Fruit fly (Drosophila melanogaster) whole organism, embryonic: ENCODE data around the gene bol.
A peak's percentile ranks its signal among the peaks of the same experiment; 100 is the strongest.

ENCODE experiments used
- BtbVII ChIP-seq: fragments of 200-800 bp; sonication (Bioruptor generic); optimal IDR thresholded peaks from 3 replicates; lab custom pipeline; 2017; ENCODE audit warnings: missing biosample characterization, mild to moderate bottlenecking, missing genetic modification characterization
- CG10543 ChIP-seq: fragments of 200-800 bp; sonication (Bioruptor generic); optimal IDR thresholded peaks from 3 replicates; lab custom pipeline; 2017; ENCODE audit warnings: missing biosample characterization, mild to moderate bottlenecking, missing genetic modification characterization, moderate library complexity
- CG12219 ChIP-seq: fragments of 200-800 bp; sonication (Bioruptor generic); optimal IDR thresholded peaks from 3 replicates; lab custom pipeline; 2018; ENCODE audit warnings: missing biosample characterization, mild to moderate bottlenecking, missing genetic modification characterization
- CG12659 ChIP-seq: fragments of 200-800 bp; sonication (Bioruptor generic); optimal IDR thresholded peaks from 3 replicates; lab custom pipeline; 2017; ENCODE audit warnings: mild to moderate bottlenecking, missing biosample characterization, missing genetic modification reagents, missing genetic modification characterization
- CG13123 ChIP-seq: fragments of 200-800 bp; sonication (Bioruptor generic); optimal IDR thresholded peaks from 2 replicates; lab custom pipeline; 2016; ENCODE audit warnings: missing biosample characterization, missing genetic modification characterization
- CG16779 ChIP-seq: fragments of 200-800 bp; sonication (Bioruptor generic); IDR thresholded peaks from 2 replicates; pipeline ENCODE4 v1.3.6; 2022; ENCODE audit warnings: missing biosample characterization, missing genetic modification characterization
- CG17802 ChIP-seq: fragments of 200-800 bp; sonication (Bioruptor generic); optimal IDR thresholded peaks from 2 replicates; lab custom pipeline; 2018; ENCODE audit warnings: missing biosample characterization, mild to moderate bottlenecking, missing genetic modification characterization, moderate library complexity
- CG17912 ChIP-seq: fragments of 200-800 bp; sonication (Bioruptor generic); optimal IDR thresholded peaks from 2 replicates; lab custom pipeline; 2018; ENCODE audit warnings: missing biosample characterization, mild to moderate bottlenecking, missing genetic modification characterization
- CG2199 ChIP-seq: fragments of 200-800 bp; sonication (Bioruptor generic); IDR thresholded peaks from 3 replicates; pipeline ENCODE4 v1.3.6; 2022; ENCODE audit warnings: missing biosample characterization, missing genetic modification characterization
- CG2712 ChIP-seq: fragments of 200-800 bp; optimal IDR thresholded peaks from 3 replicates; lab custom pipeline; 2019; ENCODE audit warnings: missing biosample characterization, mild to moderate bottlenecking, missing genetic modification characterization, moderate library complexity
- CG2889 ChIP-seq: fragments of 200-800 bp; sonication (Bioruptor generic); IDR thresholded peaks from 3 replicates; pipeline ENCODE4 v1.3.6; 2022; ENCODE audit warnings: missing biosample characterization, missing genetic modification characterization
- CG6254 ChIP-seq: fragments of 200-800 bp; sonication (Bioruptor generic); optimal IDR thresholded peaks from 3 replicates; lab custom pipeline; 2017; ENCODE audit warnings: mild to moderate bottlenecking, missing biosample characterization, missing genetic modification reagents, missing genetic modification characterization
- CG8281 ChIP-seq: fragments of 200-800 bp; sonication (Bioruptor generic); optimal IDR thresholded peaks from 2 replicates; lab custom pipeline; 2018; ENCODE audit warnings: missing biosample characterization, mild to moderate bottlenecking, missing genetic modification characterization, moderate library complexity
- Elba2 ChIP-seq: fragments of 200-800 bp; sonication (Bioruptor generic); optimal IDR thresholded peaks from 3 replicates; lab custom pipeline; 2016; ENCODE audit warnings: missing biosample characterization, missing genetic modification characterization
- GATAe ChIP-seq: fragments of 200-800 bp; sonication (Bioruptor generic); conservative IDR thresholded peaks from 2 replicates; pipeline ENCODE4 v1.3.6; 2022; ENCODE audit warnings: missing biosample characterization, missing genetic modification characterization
- Nf-YB ChIP-seq: fragments of 200-800 bp; sonication (Bioruptor generic); optimal IDR thresholded peaks from 3 replicates; lab custom pipeline; 2019; ENCODE audit warnings: missing biosample characterization, mild to moderate bottlenecking, missing genetic modification characterization, moderate library complexity
- Nf-YC ChIP-seq: fragments of 200-800 bp; optimal IDR thresholded peaks from 3 replicates; lab custom pipeline; 2019; ENCODE audit warnings: missing biosample characterization, mild to moderate bottlenecking, missing genetic modification characterization, moderate library complexity
- Ptx1 ChIP-seq: fragments of 200-800 bp; sonication (Bioruptor generic); IDR thresholded peaks from 2 replicates; pipeline ENCODE4 v1.3.6; 2022; ENCODE audit warnings: missing biosample characterization, missing genetic modification characterization
- ac ChIP-seq: fragments of 200-800 bp; sonication (Bioruptor generic); optimal IDR thresholded peaks from 3 replicates; lab custom pipeline; 2017; ENCODE audit warnings: missing biosample characterization, mild to moderate bottlenecking, missing genetic modification characterization
- chinmo ChIP-seq: fragments of 200-800 bp; sonication (Bioruptor generic); IDR thresholded peaks from 4 replicates; pipeline ENCODE4 v1.3.6; 2022; ENCODE audit warnings: missing biosample characterization, missing genetic modification characterization; ENCODE audit not compliant: partially characterized antibody
- ci ChIP-seq: fragments of 200-800 bp; sonication (Bioruptor generic); IDR thresholded peaks from 3 replicates; pipeline ENCODE4 v1.3.6; 2022; ENCODE audit warnings: missing biosample characterization, missing genetic modification characterization
- crol ChIP-seq: fragments of 200-800 bp; sonication (Bioruptor generic); IDR thresholded peaks from 2 replicates; pipeline ENCODE4 v1.3.6; 2022; ENCODE audit warnings: missing biosample characterization, missing genetic modification characterization
- exex ChIP-seq: fragments of 200-800 bp; sonication (Bioruptor generic); optimal IDR thresholded peaks from 4 replicates; lab custom pipeline; 2018; ENCODE audit warnings: missing biosample characterization, mild to moderate bottlenecking, missing genetic modification characterization, moderate library complexity
- grn ChIP-seq: fragments of 200-800 bp; sonication (Bioruptor generic); optimal IDR thresholded peaks from 3 replicates; lab custom pipeline; 2017; ENCODE audit warnings: missing biosample characterization, missing genetic modification characterization
- ham ChIP-seq: fragments of 200-800 bp; sonication (Bioruptor generic); IDR thresholded peaks from 2 replicates; pipeline ENCODE4 v1.3.6; 2022; ENCODE audit warnings: missing biosample characterization, missing genetic modification characterization
- lab ChIP-seq: fragments of 200-800 bp; sonication (Bioruptor generic); optimal IDR thresholded peaks from 3 replicates; lab custom pipeline; 2017; ENCODE audit warnings: missing biosample characterization, missing genetic modification characterization, mild to moderate bottlenecking, moderate library complexity, missing genetic modification reagents
- mirr ChIP-seq: fragments of 200-800 bp; sonication (Bioruptor generic); optimal IDR thresholded peaks from 3 replicates; lab custom pipeline; 2018; ENCODE audit warnings: missing biosample characterization, mild to moderate bottlenecking, missing genetic modification characterization
- pan ChIP-seq, 4 experiments: fragments of >200 bp in 3 of 4; fragments of 200-800 bp in 1 of 4; sonication (Bioruptor generic) in 1 of 4; optimal IDR thresholded peaks in 3 of 4; IDR thresholded peaks in 1 of 4; 2 replicates each; pipeline versions ENCODE4 v1.3.6 to Lab custom; 2017 to 2022; ENCODE audit warnings: missing biosample characterization in 2 of 4, missing genetic modification characterization in 2 of 4, mixed read lengths in 1 of 4
- pita ChIP-seq: fragments of 200-800 bp; sonication (Bioruptor generic); optimal IDR thresholded peaks from 2 replicates; lab custom pipeline; 2017; ENCODE audit warnings: missing biosample characterization, mild to moderate bottlenecking, missing genetic modification characterization
- salm ChIP-seq: fragments of 200-800 bp; sonication (Bioruptor generic); optimal IDR thresholded peaks from 2 replicates; lab custom pipeline; 2018; ENCODE audit warnings: missing biosample characterization, mild to moderate bottlenecking, missing genetic modification characterization
- sd ChIP-seq: fragments of 200-800 bp; sonication (Bioruptor generic); optimal IDR thresholded peaks from 3 replicates; lab custom pipeline; 2018; ENCODE audit warnings: missing biosample characterization, mild to moderate bottlenecking, missing genetic modification characterization, moderate library complexity
- sob ChIP-seq: fragments of 200-800 bp; sonication (Bioruptor generic); IDR thresholded peaks from 2 replicates; pipeline ENCODE4 v1.3.6; 2022; ENCODE audit warnings: missing biosample characterization, missing genetic modification characterization
- sr ChIP-seq: fragments of 200-800 bp; sonication (Bioruptor generic); IDR thresholded peaks from 3 replicates; pipeline ENCODE4 v1.3.6; 2022; ENCODE audit warnings: missing biosample characterization, missing genetic modification characterization
- sug ChIP-seq: fragments of 200-800 bp; optimal IDR thresholded peaks from 2 replicates; lab custom pipeline; 2019; ENCODE audit warnings: missing biosample characterization, mild to moderate bottlenecking, missing genetic modification characterization, moderate library complexity
- toy ChIP-seq: fragments of 200-800 bp; sonication (Bioruptor generic); IDR thresholded peaks from 2 replicates; pipeline ENCODE4 v1.3.6; 2022; ENCODE audit warnings: missing biosample characterization, missing genetic modification characterization
- vfl ChIP-seq: fragments of 200-800 bp; sonication (Bioruptor generic); optimal IDR thresholded peaks from 2 replicates; lab custom pipeline; 2016; ENCODE audit warnings: missing biosample characterization, missing genetic modification characterization
- vnd ChIP-seq: fragments of 200-800 bp; sonication (Bioruptor generic); IDR thresholded peaks from 3 replicates; pipeline ENCODE4 v1.3.6; 2022; ENCODE audit warnings: missing biosample characterization, missing genetic modification characterization; ENCODE audit not compliant: partially characterized antibody
- vvl ChIP-seq: fragments of 200-800 bp; sonication (Bioruptor generic); IDR thresholded peaks from 2 replicates; pipeline ENCODE4 v1.3.6; 2022; ENCODE audit warnings: missing biosample characterization, missing genetic modification characterization

Gene bol

DNA sequence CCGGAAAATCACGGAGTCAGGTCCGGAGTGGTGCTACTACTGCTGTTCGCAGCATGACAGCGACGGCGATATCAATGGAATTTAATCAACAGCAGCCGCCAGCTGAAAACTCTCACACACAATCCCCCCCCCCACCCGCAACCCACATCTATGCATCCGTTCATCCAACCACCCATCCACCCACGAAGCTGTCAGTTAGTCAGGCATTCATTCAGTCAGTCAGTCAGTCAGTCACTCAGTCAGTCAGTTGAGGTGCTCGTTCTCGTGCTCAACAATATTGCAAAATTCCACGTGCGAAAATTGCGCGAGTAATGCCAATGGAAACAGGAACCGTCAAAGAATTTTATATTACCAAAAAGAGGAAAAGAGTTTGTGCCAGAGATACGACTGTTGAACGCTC lies 18.6 kb downstream of the bol start:
- TF ChIP-seq pita (GFP tag; lab: Kevin White, UChicago) (no peak), vfl (GFP tag; lab: Kevin White, UChicago) (no peak), ac (GFP tag; lab: Kevin White, UChicago) (no peak), CG12659 (GFP tag; lab: Kevin White, UChicago) (no peak), Elba2 (GFP tag; lab: Kevin White, UChicago) (no peak), CG12219 (no peak), vnd (GFP tag; lab: Robert Waterston, UW) (no peak), crol (GFP tag; lab: Robert Waterston, UW) (peak; percentile 41; the same call in 1 of the 2 replicates), salm (tag; lab: Kevin White, UChicago) (no peak), CG17802 (tag; lab: Kevin White, UChicago) (no peak), toy (no peak), CG8281 (tag; lab: Kevin White, UChicago) (peak; percentile 95), ham (GFP tag; lab: Robert Waterston, UW) (no peak), Ptx1 (GFP tag; lab: Robert Waterston, UW) (0 out of 2 replicates have a peak, but pooled peaks have one; percentile 8)
- TF ChIP-seq, all 482 proteins: peak for 3

- peak; percentile 37 for TF ChIP-seq Nf-YC (tag; lab: Kevin White, UChicago)
- TF ChIP-seq CG2712 (tag; lab: Kevin White, UChicago): no peak
- TF ChIP-seq lab (GFP tag; lab: Kevin White, UChicago): peak; percentile 69
- TF ChIP-seq ci (GFP tag; lab: Robert Waterston, UW): peak; percentile 27; the same call in 2 of the 3 replicates
- TF ChIP-seq exex (tag; lab: Kevin White, UChicago): peak; percentile 65
- peak; percentile 40 for TF ChIP-seq Nf-YB (GFP tag; lab: Kevin White, UChicago)
- TF ChIP-seq BtbVII (GFP tag; lab: Kevin White, UChicago): no peak
- TF ChIP-seq mirr (GFP tag; lab: Kevin White, UChicago): peak; percentile 42
- peak; percentile 11 for TF ChIP-seq CG10543 (GFP tag; lab: Kevin White, UChicago)
- TF ChIP-seq CG17912 (GFP tag; lab: Kevin White, UChicago): no peak
- 0 out of 3 replicates have a peak, but pooled peaks have one; percentile 21 for TF ChIP-seq sr (GFP tag; lab: Robert Waterston, UW)
- peak; percentile 70; the same call in 1 of the 2 replicates for TF ChIP-seq GATAe (GFP tag; lab: Robert Waterston, UW)
- peak; percentile 91 for TF ChIP-seq grn (GFP tag; lab: Kevin White, UChicago)
- no peak for TF ChIP-seq CG16779 (GFP tag; lab: Robert Waterston, UW)
- TF ChIP-seq CG2889 (GFP tag; lab: Robert Waterston, UW): no peak
- 0 out of 2 replicates have a peak, but pooled peaks have one; percentile 18 for TF ChIP-seq vvl (GFP tag; lab: Robert Waterston, UW)
- TF ChIP-seq CG2199 (GFP tag; lab: Robert Waterston, UW): peak; percentile 80; the same call in 2 of the 3 replicates
- no peak for TF ChIP-seq CG13123 (GFP tag; lab: Kevin White, UChicago)
- TF ChIP-seq sug (tag; lab: Kevin White, UChicago): peak; percentile 63
- TF ChIP-seq chinmo (GFP tag; lab: Robert Waterston, UW): 0 out of 4 replicates have a peak, but pooled peaks have one; percentile 11
- peak; percentile 87 for TF ChIP-seq crol (GFP tag; lab: Robert Waterston, UW)
- TF ChIP-seq sob (GFP tag; lab: Robert Waterston, UW): 0 out of 2 replicates have a peak, but pooled peaks have one; percentile 7
- no peak for TF ChIP-seq pan (optimal IDR thresholded peaks at IDR 0.05; lab: Kevin White, UChicago)
- TF ChIP-seq pan (GFP tag; optimal IDR thresholded peaks at IDR 0.05 in 1 of 2, IDR thresholded peaks at IDR 0.05 in 1 of 2): peak in 1 of 2 experiments; percentile 33
- peak; percentile 60 for TF ChIP-seq sd (tag; lab: Kevin White, UChicago)
- no peak for TF ChIP-seq CG6254
These were observed 19.8 kb downstream of the bol start for dm6 chr3L:9114404-9114803.
